Worm (Caenorhabditis elegans) whole organism, late embryonic: Measurements from ENCODE around the gene sphk-1.

Source experiments
- C08G9.2 ChIP-seq: sonication (generic microtip); optimal IDR thresholded peaks from 2 replicates; lab custom pipeline; 2016; ENCODE audit warnings: mild to moderate bottlenecking, missing genetic modification characterization, moderate library complexity, missing compliant biosample characterization
- K02D7.2 ChIP-seq: sonication (generic microtip); optimal IDR thresholded peaks from 2 replicates; lab custom pipeline; 2017; ENCODE audit warnings: mild to moderate bottlenecking, missing genetic modification characterization, missing compliant biosample characterization
- K09A11.1 ChIP-seq: sonication (generic microtip); optimal IDR thresholded peaks from 2 replicates; lab custom pipeline; 2017; ENCODE audit warnings: antibody characterized with exemption, mild to moderate bottlenecking, missing genetic modification characterization, missing compliant biosample characterization; ENCODE audit not compliant: insufficient read depth
- T23F11.4 ChIP-seq: fragments of 200-800 bp; sonication (Bioruptor generic); optimal IDR thresholded peaks from 2 replicates; lab custom pipeline; 2018; ENCODE audit warnings: mild to moderate bottlenecking, missing genetic modification characterization, missing compliant biosample characterization
- ama-1 ChIP-seq: fragments of 150-350 bp; optimal IDR thresholded peaks from 2 replicates; lab custom pipeline; 2014
- ceh-19 ChIP-seq: fragments of 200-800 bp; sonication (Bioruptor generic); optimal IDR thresholded peaks from 2 replicates; lab custom pipeline; 2018; ENCODE audit warnings: mild to moderate bottlenecking, missing genetic modification characterization, missing compliant biosample characterization
- ceh-22 ChIP-seq: sonication (generic microtip); optimal IDR thresholded peaks from 2 replicates; lab custom pipeline; 2017; ENCODE audit warnings: missing biosample characterization, missing genetic modification characterization
- ceh-24 ChIP-seq: sonication (generic microtip); optimal IDR thresholded peaks from 2 replicates; lab custom pipeline; 2016; ENCODE audit warnings: mild to moderate bottlenecking, missing genetic modification characterization, missing compliant biosample characterization
- ceh-31 ChIP-seq: sonication (generic microtip); optimal IDR thresholded peaks from 2 replicates; lab custom pipeline; 2016; ENCODE audit warnings: missing genetic modification characterization, missing compliant biosample characterization
- ceh-48 ChIP-seq: sonication (generic microtip); optimal IDR thresholded peaks from 2 replicates; lab custom pipeline; 2016; ENCODE audit warnings: missing genetic modification characterization, inconsistent platforms, missing compliant biosample characterization
- ceh-6 ChIP-seq: fragments of 200-800 bp; sonication (Bioruptor generic); optimal IDR thresholded peaks from 2 replicates; lab custom pipeline; 2018; ENCODE audit warnings: mild to moderate bottlenecking, missing genetic modification characterization, missing compliant biosample characterization
- ceh-9 ChIP-seq: sonication (generic microtip); optimal IDR thresholded peaks from 2 replicates; lab custom pipeline; 2016; ENCODE audit warnings: mild to moderate bottlenecking, missing genetic modification characterization, inconsistent platforms, missing compliant biosample characterization
- elt-2 ChIP-seq: sonication (generic microtip); optimal IDR thresholded peaks from 2 replicates; lab custom pipeline; 2016; ENCODE audit warnings: missing genetic modification reagents, missing genetic modification characterization, missing compliant biosample characterization
- elt-4 ChIP-seq: sonication (generic microtip); optimal IDR thresholded peaks from 2 replicates; lab custom pipeline; 2016; ENCODE audit warnings: missing genetic modification characterization, missing compliant biosample characterization
- ets-4 ChIP-seq: sonication (generic microtip); optimal IDR thresholded peaks from 2 replicates; lab custom pipeline; 2016; ENCODE audit warnings: missing genetic modification characterization, missing compliant biosample characterization
- eyg-1 ChIP-seq: sonication (generic microtip); optimal IDR thresholded peaks from 2 replicates; lab custom pipeline; 2016; ENCODE audit warnings: missing genotype, missing genetic modification characterization, missing compliant biosample characterization
- fax-1 ChIP-seq: sonication (generic microtip); optimal IDR thresholded peaks from 2 replicates; lab custom pipeline; 2016; ENCODE audit warnings: missing genotype, missing genetic modification characterization, missing compliant biosample characterization
- fkh-10 ChIP-seq: fragments of 150-350 bp; optimal IDR thresholded peaks from 2 replicates; lab custom pipeline; 2014; ENCODE audit warnings: missing biosample characterization, missing genetic modification reagents, missing genetic modification characterization
- fkh-6 ChIP-seq: sonication (generic microtip); optimal IDR thresholded peaks from 2 replicates; lab custom pipeline; 2016; ENCODE audit warnings: missing genetic modification characterization, missing compliant biosample characterization
- hlh-13 ChIP-seq: fragments of 200-800 bp; sonication (Bioruptor generic); optimal IDR thresholded peaks from 2 replicates; lab custom pipeline; 2018; ENCODE audit warnings: mild to moderate bottlenecking, missing genetic modification characterization, missing compliant biosample characterization
- hlh-6 ChIP-seq: sonication (generic microtip); optimal IDR thresholded peaks from 2 replicates; lab custom pipeline; 2016; ENCODE audit warnings: missing genotype, missing genetic modification characterization, missing compliant biosample characterization
- lim-6 ChIP-seq: sonication (generic microtip); optimal IDR thresholded peaks from 2 replicates; lab custom pipeline; 2016; ENCODE audit warnings: missing genetic modification characterization, missing compliant biosample characterization
- lin-11 ChIP-seq: fragments of 200-800 bp; sonication (Bioruptor generic); optimal IDR thresholded peaks from 2 replicates; lab custom pipeline; 2018; ENCODE audit warnings: mild to moderate bottlenecking, missing genetic modification characterization, missing compliant biosample characterization
- madf-2 ChIP-seq: sonication (generic microtip); optimal IDR thresholded peaks from 2 replicates; lab custom pipeline; 2017; ENCODE audit warnings: missing genetic modification characterization, missing compliant biosample characterization
- mec-3 ChIP-seq: sonication (generic microtip); optimal IDR thresholded peaks from 2 replicates; lab custom pipeline; 2016; ENCODE audit warnings: borderline replicate concordance, missing genetic modification characterization, missing compliant biosample characterization
- nfya-1 ChIP-seq: sonication (generic microtip); optimal IDR thresholded peaks from 2 replicates; lab custom pipeline; 2017; ENCODE audit warnings: missing genetic modification characterization, mild to moderate bottlenecking, missing compliant biosample characterization, antibody characterized with exemption, moderate library complexity
- nhr-11 ChIP-seq: fragments of 150-350 bp; optimal IDR thresholded peaks from 2 replicates; lab custom pipeline; 2014; ENCODE audit warnings: missing biosample characterization, missing genetic modification characterization
- pat-9 ChIP-seq: fragments of 200-800 bp; sonication (Bioruptor generic); optimal IDR thresholded peaks from 2 replicates; lab custom pipeline; 2018; ENCODE audit warnings: mild to moderate bottlenecking, missing genetic modification characterization, moderate library complexity, missing compliant biosample characterization
- pax-1 ChIP-seq: fragments of 150-350 bp; optimal IDR thresholded peaks from 2 replicates; lab custom pipeline; 2014; ENCODE audit warnings: missing biosample characterization, missing genetic modification characterization
- pha-2 ChIP-seq: sonication (generic microtip); optimal IDR thresholded peaks from 2 replicates; lab custom pipeline; 2017; ENCODE audit warnings: mild to moderate bottlenecking, missing genetic modification characterization, missing compliant biosample characterization
- pros-1 ChIP-seq: fragments of 150-350 bp; optimal IDR thresholded peaks from 2 replicates; lab custom pipeline; 2014; ENCODE audit warnings: missing biosample characterization, missing genetic modification reagents, missing genetic modification characterization
- ref-2 ChIP-seq: sonication (generic microtip); optimal IDR thresholded peaks from 2 replicates; lab custom pipeline; 2016; ENCODE audit warnings: missing genetic modification characterization, missing compliant biosample characterization
- sdc-2 ChIP-seq: sonication (generic microtip); optimal IDR thresholded peaks from 2 replicates; lab custom pipeline; 2016; ENCODE audit warnings: missing genotype, missing genetic modification characterization, missing compliant biosample characterization
- sox-2 ChIP-seq: fragments of 200-800 bp; sonication (Bioruptor generic); IDR thresholded peaks from 2 replicates; pipeline ENCODE4 v1.3.6; 2022; ENCODE audit warnings: missing genetic modification reagents, missing genetic modification characterization, missing compliant biosample characterization
- ttx-3 ChIP-seq: sonication (generic microtip); optimal IDR thresholded peaks from 2 replicates; lab custom pipeline; 2016; ENCODE audit warnings: missing genetic modification reagents, missing genetic modification characterization, missing compliant biosample characterization
- unc-86 ChIP-seq: sonication (generic microtip); optimal IDR thresholded peaks from 2 replicates; lab custom pipeline; 2016; ENCODE audit warnings: missing genetic modification characterization, missing compliant biosample characterization

sphk-1 gene

ce11 chrII:8716231-8716878 lies 14.9 kb upstream of the sphk-1 start, which contains the start of the genes cyn-11 and T01B7.5 (continued):
- TF ChIP-seq pat-9 (no peak), ceh-6 (GFP tag; lab: Kevin White, UChicago) (no peak), nhr-11 (tag; lab: Kevin White, UChicago) (no peak), T23F11.4 (GFP tag; lab: Kevin White, UChicago) (no peak), pax-1 (no peak), elt-4 (tag; lab: Kevin White, UChicago) (no peak), K09A11.1 (tag; lab: Kevin White, UChicago) (peak; percentile 70), unc-86 (peak; percentile 41), hlh-13 (GFP tag; lab: Kevin White, UChicago) (no peak), nfya-1 (tag; lab: Kevin White, UChicago) (peak; percentile 27), ceh-22 (tag; lab: Kevin White, UChicago) (no peak), mec-3 (tag; lab: Kevin White, UChicago) (no peak), ceh-48 (tag; lab: Kevin White, UChicago) (no peak), sox-2 (GFP tag; lab: Robert Waterston, UW) (no peak; the same call in 1 of the 2 replicates), K02D7.2 (tag; lab: Kevin White, UChicago) (no peak), C08G9.2 (tag; lab: Kevin White, UChicago) (no peak), sdc-2 (tag; lab: Kevin White, UChicago) (no peak), ttx-3 (tag; lab: Kevin White, UChicago) (peak; percentile 25), fkh-6 (no peak), ceh-9 (tag; lab: Kevin White, UChicago) (no peak), ceh-24 (no peak), ama-1 (lab: Kevin White, UChicago) (no peak)

- no peak for TF ChIP-seq ceh-24
Observed at ce11 chrII:8714913-8715447, 13.5 kb upstream of the sphk-1 start, which contains the start of the genes rab-21 and T01B7.13. TSS of gene rab-21 (minus strand) at chrII:8715013. TSS of gene T01B7.13 (plus strand) at chrII:8715397.

- TF ChIP-seq nhr-11 (tag; lab: Kevin White, UChicago) (no peak), mec-3 (tag; lab: Kevin White, UChicago) (no peak), ceh-31 (no peak), fkh-6 (no peak), eyg-1 (no peak), ceh-19 (GFP tag; lab: Kevin White, UChicago) (no peak), lim-6 (tag; lab: Kevin White, UChicago) (no peak), C08G9.2 (tag; lab: Kevin White, UChicago) (no peak), fkh-10 (GFP tag; lab: Kevin White, UChicago) (no peak), ref-2 (tag; lab: Kevin White, UChicago) (no peak), K09A11.1 (tag; lab: Kevin White, UChicago) (no peak), ceh-9 (tag; lab: Kevin White, UChicago) (no peak), sdc-2 (tag; lab: Kevin White, UChicago) (no peak), ets-4 (tag; lab: Kevin White, UChicago) (no peak), elt-4 (tag; lab: Kevin White, UChicago) (no peak), elt-2 (tag; lab: Kevin White, UChicago) (no peak)
Observed at ce11 chrII:8710317-8710716, 8.8 kb upstream of the sphk-1 start, which contains the start of gene srg-15. TSS of gene srg-15 (minus strand) at chrII:8710417.

ce11 chrII:8707024-8707423 lies 5.6 kb upstream of the sphk-1 start, which contains the start of gene cup-16:
TSS of gene cup-16 (plus strand) at chrII:8707155.
- TF ChIP-seq fkh-6 (no peak), ceh-9 (tag; lab: Kevin White, UChicago) (no peak), sdc-2 (tag; lab: Kevin White, UChicago) (no peak), ama-1 (lab: Kevin White, UChicago) (no peak), fax-1 (tag; lab: Kevin White, UChicago) (no peak), mec-3 (tag; lab: Kevin White, UChicago) (no peak), lin-11 (tag; lab: Kevin White, UChicago) (no peak), hlh-6 (no peak), pros-1 (tag; lab: Kevin White, UChicago) (no peak), madf-2 (tag; lab: Kevin White, UChicago) (no peak), pax-1 (no peak), pha-2 (tag; lab: Kevin White, UChicago) (no peak)
